Worm (Caenorhabditis elegans) whole organism, midembryonic: ENCODE results near the gene Y69A2AR.25.

ENCODE experiments used
- T22C8.4 ChIP-seq: fragments of 200-800 bp; sonication (Bioruptor generic); IDR thresholded peaks from 2 replicates; pipeline ENCODE4 v1.3.6; 2022; ENCODE audit warnings: missing genetic modification characterization, missing compliant biosample characterization
- cog-1 ChIP-seq: sonication (generic microtip); optimal IDR thresholded peaks from 2 replicates; lab custom pipeline; 2016; ENCODE audit warnings: missing genetic modification characterization, missing compliant biosample characterization
- flt-1 ChIP-seq: fragments of 200-800 bp; sonication (Bioruptor generic); IDR thresholded peaks from 2 replicates; pipeline ENCODE4 v1.3.6; 2022; ENCODE audit warnings: missing genetic modification characterization, missing compliant biosample characterization
- klf-2 ChIP-seq: fragments of 200-800 bp; sonication (Bioruptor generic); conservative IDR thresholded peaks from 2 replicates; pipeline ENCODE4 v1.3.6; 2022; ENCODE audit warnings: missing genetic modification reagents, missing genetic modification characterization, missing compliant biosample characterization
- med-1 ChIP-seq: sonication (generic microtip); optimal IDR thresholded peaks from 2 replicates; lab custom pipeline; 2017; ENCODE audit warnings: missing genetic modification characterization, mild to moderate bottlenecking, missing compliant biosample characterization, antibody characterized with exemption, missing genetic modification reagents; ENCODE audit not compliant: insufficient read depth
- ref-1 ChIP-seq: fragments of 200-800 bp; sonication (Bioruptor generic); conservative IDR thresholded peaks from 2 replicates; pipeline ENCODE4 v1.3.6; 2022; ENCODE audit warnings: missing genetic modification reagents, missing genetic modification characterization, missing compliant biosample characterization
- tab-1 ChIP-seq: fragments of 200-800 bp; sonication (Bioruptor generic); IDR thresholded peaks from 2 replicates; pipeline ENCODE4 v1.3.6; 2022; ENCODE audit warnings: missing genetic modification characterization, missing compliant biosample characterization
- ztf-23 ChIP-seq: fragments of 200-800 bp; sonication (Bioruptor generic); IDR thresholded peaks from 2 replicates; pipeline ENCODE4 v1.3.6; 2022; ENCODE audit warnings: missing genetic modification reagents, missing genetic modification characterization, missing compliant biosample characterization
- ztf-29 ChIP-seq: fragments of 200-800 bp; sonication (Bioruptor generic); IDR thresholded peaks from 2 replicates; pipeline ENCODE4 v1.3.6; 2022; ENCODE audit warnings: missing genetic modification reagents, missing genetic modification characterization, missing compliant biosample characterization

The Y69A2AR.25 gene

ce11 chrIV:2601988-2602861 lies 34.1 kb upstream of the Y69A2AR.25 start:
- no peak for TF ChIP-seq med-1 (GFP tag; lab: Kevin White, UChicago)
- 0 out of 2 replicates have a peak, but pooled peaks have one; percentile 9 for TF ChIP-seq klf-2 (GFP tag; lab: Robert Waterston, UW)
- peak; percentile 43 for TF ChIP-seq cog-1 (tag; lab: Kevin White, UChicago)
- TF ChIP-seq ztf-23 (GFP tag; lab: Robert Waterston, UW): 0 out of 2 replicates have a peak, but pooled peaks have one; percentile 54
- TF ChIP-seq ztf-29 (GFP tag; lab: Robert Waterston, UW): no peak
- peak; percentile 7; the same call in 1 of the 2 replicates for TF ChIP-seq T22C8.4
- no peak for TF ChIP-seq ref-1 (GFP tag; lab: Robert Waterston, UW)
- TF ChIP-seq tab-1 (GFP tag; lab: Robert Waterston, UW): no peak
- TF ChIP-seq flt-1 (GFP tag; lab: Robert Waterston, UW): peak; percentile 49; the same call in 1 of the 2 replicates

DNA sequence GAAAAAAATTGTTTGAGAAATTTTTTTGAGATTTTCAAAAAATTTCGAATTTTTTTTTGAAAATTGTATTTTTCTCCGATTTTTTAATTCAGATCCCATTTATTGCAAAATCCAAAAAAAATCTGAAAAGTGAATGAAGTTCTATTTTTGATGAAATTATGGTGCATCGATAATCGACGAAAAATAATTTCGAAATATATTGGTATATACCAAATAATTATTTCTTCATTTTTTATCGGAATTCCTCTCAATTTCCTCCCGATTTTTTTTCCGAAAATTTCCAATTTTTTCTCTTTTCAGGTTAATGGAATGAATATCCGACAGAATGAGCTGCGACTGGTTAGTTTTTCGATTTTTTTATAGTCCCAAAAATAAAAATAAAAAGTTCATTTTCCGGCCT lies 32.7 kb upstream of the Y69A2AR.25 start, which contains the start of gene epg-9:
epg-9 (plus strand) TSS at position 301 of the 400 bp plus-strand sequence.
- TF ChIP-seq cog-1 (tag; lab: Kevin White, UChicago) (no peak), ref-1 (GFP tag; lab: Robert Waterston, UW) (no peak), klf-2 (GFP tag; lab: Robert Waterston, UW) (no peak), T22C8.4 (no peak), tab-1 (GFP tag; lab: Robert Waterston, UW) (no peak)

DNA sequence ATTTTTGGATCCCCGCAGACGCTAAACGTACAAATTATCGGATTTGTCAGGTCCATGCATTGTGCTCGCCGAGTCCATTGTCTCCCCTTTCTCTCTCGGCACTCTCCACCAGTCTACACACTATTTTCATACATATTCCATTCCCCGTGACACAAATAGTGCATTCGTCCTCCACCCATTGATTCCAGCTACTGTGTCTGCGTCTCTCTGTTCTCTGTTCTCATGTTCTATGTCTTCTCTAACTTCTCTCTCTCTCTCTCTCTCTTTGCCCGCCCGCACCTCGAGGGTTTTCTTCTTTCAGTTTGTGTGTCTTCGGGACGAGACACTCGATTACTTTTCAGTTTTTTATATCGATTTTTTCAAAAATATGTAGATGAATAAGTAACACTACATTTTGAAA lies 31.5 kb upstream of the Y69A2AR.25 start:
- TF ChIP-seq flt-1 (GFP tag; lab: Robert Waterston, UW): no peak
- peak; percentile 9; the same call in 1 of the 2 replicates for TF ChIP-seq T22C8.4

ce11 chrIV:2597417-2597816 lies 29.2 kb upstream of the Y69A2AR.25 start, which contains the start of gene Y69A2AR.47:
Y69A2AR.47 (plus strand) TSS chrIV:2597717.
- TF ChIP-seq med-1 (GFP tag; lab: Kevin White, UChicago): no peak
- no peak for TF ChIP-seq cog-1 (tag; lab: Kevin White, UChicago)
- no peak for TF ChIP-seq klf-2 (GFP tag; lab: Robert Waterston, UW)
- TF ChIP-seq flt-1 (GFP tag; lab: Robert Waterston, UW): no peak
- TF ChIP-seq ref-1 (GFP tag; lab: Robert Waterston, UW): no peak
- no peak for TF ChIP-seq T22C8.4
- TF ChIP-seq tab-1 (GFP tag; lab: Robert Waterston, UW): no peak
- TF ChIP-seq ztf-23 (GFP tag; lab: Robert Waterston, UW): no peak
- TF ChIP-seq ztf-29 (GFP tag; lab: Robert Waterston, UW): no peak

ce11 chrIV:2581483-2581882 lies 13.3 kb upstream of the Y69A2AR.25 start, which contains the start of gene nhr-242:
nhr-242 (minus strand) TSS chrIV:2581583.
- no peak for TF ChIP-seq cog-1 (tag; lab: Kevin White, UChicago)
- no peak for TF ChIP-seq ref-1 (GFP tag; lab: Robert Waterston, UW)
- no peak for TF ChIP-seq ztf-29 (GFP tag; lab: Robert Waterston, UW)
- no peak for TF ChIP-seq ztf-23 (GFP tag; lab: Robert Waterston, UW)
- TF ChIP-seq med-1 (GFP tag; lab: Kevin White, UChicago): no peak
- no peak for TF ChIP-seq klf-2 (GFP tag; lab: Robert Waterston, UW)
- TF ChIP-seq T22C8.4: no peak
- TF ChIP-seq flt-1 (GFP tag; lab: Robert Waterston, UW): no peak
- no peak for TF ChIP-seq tab-1 (GFP tag; lab: Robert Waterston, UW)

DNA sequence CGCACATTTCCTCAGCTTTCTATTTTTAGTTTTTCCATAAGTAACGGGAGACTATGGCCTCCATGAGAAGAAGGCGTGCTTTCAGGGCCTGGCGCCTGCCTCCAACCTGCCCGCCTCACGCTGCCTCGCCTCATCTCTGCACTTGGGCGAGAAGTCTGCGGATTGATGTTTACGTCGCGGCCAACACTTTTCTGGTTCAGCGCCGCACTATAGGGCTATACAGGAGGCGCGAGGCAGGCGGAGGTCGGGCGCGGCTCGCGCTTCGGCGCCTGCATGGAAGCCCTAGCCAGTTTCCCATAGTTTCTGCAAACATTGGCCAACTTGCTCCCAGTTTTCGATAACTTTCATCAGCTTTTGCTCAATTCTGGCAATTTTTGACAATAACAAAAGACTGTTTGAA lies 5.0 kb upstream of the Y69A2AR.25 start:
- no peak for TF ChIP-seq ztf-29 (GFP tag; lab: Robert Waterston, UW)

DNA sequence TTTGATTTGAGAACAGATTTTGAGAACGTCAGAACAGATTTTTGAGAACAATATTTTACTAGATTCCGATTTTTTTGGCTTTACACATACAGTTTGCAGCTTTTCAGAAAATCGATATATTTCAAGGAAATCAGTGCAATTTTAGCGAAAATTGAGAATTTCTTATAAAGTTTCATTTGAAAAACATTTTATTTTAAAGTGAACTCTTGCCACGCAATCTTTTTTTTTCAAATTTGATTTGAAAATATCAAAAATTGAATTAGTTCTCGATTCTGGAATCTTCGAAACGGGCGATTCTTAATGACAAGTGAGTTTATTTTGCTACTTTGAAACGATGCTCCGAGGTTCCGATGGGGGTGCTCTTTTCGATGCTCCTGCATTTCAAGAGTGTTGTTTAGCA lies 3.9 kb upstream of the Y69A2AR.25 start, which contains the start of gene Y69A2AR.51:
Y69A2AR.51 (plus strand) TSS at position 301 of the 400 bp plus-strand sequence.
- TF ChIP-seq tab-1 (GFP tag; lab: Robert Waterston, UW) (no peak), med-1 (GFP tag; lab: Kevin White, UChicago) (no peak), ref-1 (GFP tag; lab: Robert Waterston, UW) (no peak), klf-2 (GFP tag; lab: Robert Waterston, UW) (no peak), ztf-29 (GFP tag; lab: Robert Waterston, UW) (no peak), T22C8.4 (no peak), cog-1 (tag; lab: Kevin White, UChicago) (no peak), ztf-23 (GFP tag; lab: Robert Waterston, UW) (no peak), flt-1 (GFP tag; lab: Robert Waterston, UW) (no peak)

ce11 chrIV:2563969-2564368 lies 4.2 kb downstream of the Y69A2AR.25 start, which contains the start of gene Y69A2AR.24:
Y69A2AR.24 (minus strand) TSS chrIV:2564069.
- TF ChIP-seq ztf-23 (GFP tag; lab: Robert Waterston, UW): no peak
- no peak for TF ChIP-seq T22C8.4
- TF ChIP-seq flt-1 (GFP tag; lab: Robert Waterston, UW): no peak
- TF ChIP-seq med-1 (GFP tag; lab: Kevin White, UChicago): no peak
- TF ChIP-seq ref-1 (GFP tag; lab: Robert Waterston, UW): no peak
- TF ChIP-seq klf-2 (GFP tag; lab: Robert Waterston, UW): no peak
- TF ChIP-seq ztf-29 (GFP tag; lab: Robert Waterston, UW): no peak
- no peak for TF ChIP-seq cog-1 (tag; lab: Kevin White, UChicago)

DNA sequence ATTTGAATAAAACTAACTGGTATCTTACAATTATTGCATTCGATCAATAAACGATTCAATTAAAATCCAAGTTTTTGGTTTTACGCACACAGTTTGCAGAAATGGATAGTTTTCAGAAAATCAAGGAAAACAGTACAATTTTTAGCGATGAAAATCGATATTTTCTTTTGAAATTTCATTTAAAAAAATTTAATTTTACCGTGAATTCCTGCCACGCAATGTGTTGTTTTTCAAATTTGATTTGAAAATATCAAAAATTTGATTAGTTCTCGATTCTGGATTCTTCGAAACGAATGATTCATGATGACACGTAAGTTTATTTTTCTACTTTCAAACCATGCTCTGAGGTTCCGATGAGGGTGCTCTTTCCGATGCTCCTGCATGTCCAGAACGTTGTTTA lies 6.1 kb downstream of the Y69A2AR.25 start, which contains the start of gene Y69A2AR.50:
Y69A2AR.50 (plus strand) TSS at position 301 of the 400 bp plus-strand sequence.
- TF ChIP-seq klf-2 (GFP tag; lab: Robert Waterston, UW) (no peak), tab-1 (GFP tag; lab: Robert Waterston, UW) (no peak), T22C8.4 (no peak), ztf-23 (GFP tag; lab: Robert Waterston, UW) (no peak), flt-1 (GFP tag; lab: Robert Waterston, UW) (no peak), med-1 (GFP tag; lab: Kevin White, UChicago) (no peak), cog-1 (tag; lab: Kevin White, UChicago) (no peak), ref-1 (GFP tag; lab: Robert Waterston, UW) (no peak), ztf-29 (GFP tag; lab: Robert Waterston, UW) (no peak)
